Worm (Caenorhabditis elegans): ENCODE results near the gene C27B7.5.

- TF ChIP-seq him-1 (tag; optimal IDR thresholded peaks at IDR 0.05) (no peak), W03F9.2 (tag; optimal IDR thresholded peaks at IDR 0.05) (no peak)
These were observed 49.3 kb upstream of the C27B7.5 start, which contains the start of gene alp-1 for ce11 chrIV:8852194-8852593.

All from whole organism, L4/young adult.